Fruit fly (Drosophila melanogaster) whole organism, embryonic: Measurements from ENCODE around the gene Lst8.
A peak's percentile ranks its signal among the peaks of the same experiment; 100 is the strongest.

Experiments
- ATbp ChIP-seq: fragments of 200-800 bp; sonication (Bioruptor generic); optimal IDR thresholded peaks from 2 replicates; lab custom pipeline; 2017; ENCODE audit warnings: missing biosample characterization, mild to moderate bottlenecking, missing genetic modification characterization, missing genetic modification reagents
- B-H1 ChIP-seq: fragments of 200-800 bp; sonication (Bioruptor generic); IDR thresholded peaks from 3 replicates; pipeline ENCODE4 v1.3.6; 2022; ENCODE audit warnings: missing biosample characterization, missing genetic modification characterization
- CG14050 ChIP-seq: fragments of 200-800 bp; sonication (Bioruptor generic); IDR thresholded peaks from 3 replicates; pipeline ENCODE4 v1.3.6; 2022; ENCODE audit warnings: missing biosample characterization, missing genetic modification characterization
- CG17359 ChIP-seq: fragments of 200-800 bp; sonication (Bioruptor generic); optimal IDR thresholded peaks from 3 replicates; lab custom pipeline; 2018; ENCODE audit warnings: missing biosample characterization, mild to moderate bottlenecking, missing genetic modification characterization, moderate library complexity
- CG31441 ChIP-seq: fragments of 200-800 bp; sonication (Bioruptor generic); IDR thresholded peaks from 2 replicates; pipeline ENCODE4 v1.3.6; 2022; ENCODE audit warnings: missing biosample characterization, missing genetic modification characterization
- CG32532 ChIP-seq: fragments of 200-800 bp; sonication (Bioruptor generic); IDR thresholded peaks from 2 replicates; pipeline ENCODE4 v1.3.6; 2022; ENCODE audit warnings: missing biosample characterization, missing genetic modification characterization
- CG33213 ChIP-seq: fragments of 200-800 bp; sonication (Bioruptor generic); optimal IDR thresholded peaks from 3 replicates; lab custom pipeline; 2016; ENCODE audit warnings: missing biosample characterization, missing genetic modification characterization
- CG33557 ChIP-seq: fragments of 200-800 bp; sonication (Bioruptor generic); optimal IDR thresholded peaks from 2 replicates; lab custom pipeline; 2019; ENCODE audit warnings: missing biosample characterization, mild to moderate bottlenecking, missing genetic modification characterization, moderate library complexity
- CG34422 ChIP-seq: fragments of 200-800 bp; sonication (Bioruptor generic); IDR thresholded peaks from 3 replicates; pipeline ENCODE4 v1.3.6; 2022; ENCODE audit warnings: missing biosample characterization, missing genetic modification characterization
- CG4328 ChIP-seq: fragments of 200-800 bp; sonication (Bioruptor generic); optimal IDR thresholded peaks from 3 replicates; lab custom pipeline; 2017; ENCODE audit warnings: missing biosample characterization, missing genetic modification reagents, missing genetic modification characterization
- CG6765 ChIP-seq: fragments of 200-800 bp; sonication (Bioruptor generic); optimal IDR thresholded peaks from 3 replicates; lab custom pipeline; 2017; ENCODE audit warnings: missing biosample characterization, mild to moderate bottlenecking, missing genetic modification characterization
- CG7372 ChIP-seq: fragments of 200-800 bp; sonication (Bioruptor generic); IDR thresholded peaks from 2 replicates; pipeline ENCODE4 v1.3.6; 2022; ENCODE audit warnings: missing biosample characterization, missing genetic modification characterization
- CG7786 ChIP-seq: fragments of 200-800 bp; sonication (Bioruptor generic); optimal IDR thresholded peaks from 2 replicates; lab custom pipeline; 2016; ENCODE audit warnings: missing biosample characterization, missing genetic modification characterization
- CG8944 ChIP-seq: fragments of 200-800 bp; sonication (Bioruptor generic); optimal IDR thresholded peaks from 3 replicates; lab custom pipeline; 2016; ENCODE audit warnings: missing biosample characterization, missing genetic modification characterization
- Chrac-16 ChIP-seq: fragments of 200-800 bp; sonication (Bioruptor generic); optimal IDR thresholded peaks from 3 replicates; lab custom pipeline; 2016; ENCODE audit warnings: missing biosample characterization, missing genetic modification characterization
- E2f1 ChIP-seq: fragments of 200-800 bp; sonication (Bioruptor generic); IDR thresholded peaks from 2 replicates; pipeline ENCODE4 v1.3.6; 2022; ENCODE audit warnings: missing biosample characterization, missing genetic modification characterization
- Fer3 ChIP-seq: fragments of 200-800 bp; sonication (Bioruptor generic); optimal IDR thresholded peaks from 2 replicates; lab custom pipeline; 2018; ENCODE audit warnings: missing biosample characterization, mild to moderate bottlenecking, missing genetic modification characterization, moderate library complexity
- HLHmδ ChIP-seq: fragments of 200-800 bp; sonication (Bioruptor generic); optimal IDR thresholded peaks from 2 replicates; lab custom pipeline; 2018; ENCODE audit warnings: missing biosample characterization, mild to moderate bottlenecking, missing genetic modification characterization, moderate library complexity
- Max ChIP-seq: fragments of 200-800 bp; sonication (Bioruptor generic); optimal IDR thresholded peaks from 2 replicates; lab custom pipeline; 2016; ENCODE audit warnings: missing biosample characterization, mild to moderate bottlenecking, missing genetic modification characterization
- Meics ChIP-seq: fragments of 200-800 bp; sonication (Bioruptor generic); optimal IDR thresholded peaks from 2 replicates; lab custom pipeline; 2017; ENCODE audit warnings: missing biosample characterization, mild to moderate bottlenecking, missing genetic modification characterization
- Neu2 ChIP-seq: fragments of 200-800 bp; sonication (Bioruptor generic); optimal IDR thresholded peaks from 3 replicates; lab custom pipeline; 2016; ENCODE audit warnings: missing biosample characterization, missing genetic modification characterization, borderline replicate concordance
- NfI ChIP-seq: fragments of 200-800 bp; sonication (Bioruptor generic); optimal IDR thresholded peaks from 3 replicates; lab custom pipeline; 2018; ENCODE audit warnings: missing biosample characterization, mild to moderate bottlenecking, missing genetic modification characterization, moderate library complexity
- Sry-β ChIP-seq: fragments of 200-800 bp; sonication (Bioruptor generic); optimal IDR thresholded peaks from 2 replicates; lab custom pipeline; 2018; ENCODE audit warnings: missing biosample characterization, mild to moderate bottlenecking, missing genetic modification characterization, moderate library complexity
- Tbp ChIP-seq: fragments of >200 bp; optimal IDR thresholded peaks from 2 replicates; lab custom pipeline; 2018; ENCODE audit warnings: missing biosample characterization, missing genetic modification characterization
- Trl ChIP-seq, 3 experiments: fragments of >200 bp in 2 of 3; fragments of 200-800 bp in 1 of 3; sonication (Bioruptor generic) in 1 of 3; optimal IDR thresholded peaks; 2 replicates in 1 of 3; 3 replicates in 2 of 3; lab custom pipeline; 2016 to 2017; ENCODE audit warnings: missing biosample characterization in 1 of 3, missing genetic modification characterization in 1 of 3
- ap ChIP-seq: fragments of 200-800 bp; sonication (Bioruptor generic); IDR thresholded peaks from 2 replicates; pipeline ENCODE4 v1.3.6; 2022; ENCODE audit warnings: missing biosample characterization, missing genetic modification characterization
- az2 ChIP-seq: fragments of 200-800 bp; sonication (Bioruptor generic); optimal IDR thresholded peaks from 3 replicates; lab custom pipeline; 2016; ENCODE audit warnings: missing biosample characterization, missing genetic modification characterization
- bigmax ChIP-seq: fragments of 200-800 bp; sonication (Bioruptor generic); optimal IDR thresholded peaks from 2 replicates; lab custom pipeline; 2018; ENCODE audit warnings: missing biosample characterization, mild to moderate bottlenecking, missing genetic modification characterization
- chn ChIP-seq: fragments of 200-800 bp; sonication (Bioruptor generic); optimal IDR thresholded peaks from 2 replicates; lab custom pipeline; 2016; ENCODE audit warnings: missing biosample characterization, missing genetic modification characterization
- crc ChIP-seq: fragments of 200-800 bp; sonication (Bioruptor generic); optimal IDR thresholded peaks from 2 replicates; lab custom pipeline; 2016; ENCODE audit warnings: missing biosample characterization, missing genetic modification characterization
- croc ChIP-seq: fragments of 200-800 bp; sonication (Bioruptor generic); conservative IDR thresholded peaks from 3 replicates; pipeline ENCODE4 v1.3.6; 2022; ENCODE audit warnings: missing biosample characterization, missing genetic modification characterization
- cwo ChIP-seq: fragments of 200-800 bp; sonication (Bioruptor generic); optimal IDR thresholded peaks from 3 replicates; lab custom pipeline; 2017; ENCODE audit warnings: missing biosample characterization, missing genetic modification characterization, mild to moderate bottlenecking, moderate library complexity, missing genetic modification reagents
- danr ChIP-seq: fragments of 200-800 bp; sonication (Bioruptor generic); IDR thresholded peaks from 2 replicates; pipeline ENCODE4 v1.3.6; 2022; ENCODE audit warnings: missing biosample characterization, missing genetic modification characterization
- dmrt11E ChIP-seq: fragments of 200-800 bp; sonication (Bioruptor generic); optimal IDR thresholded peaks from 3 replicates; lab custom pipeline; 2018; ENCODE audit warnings: missing biosample characterization, mild to moderate bottlenecking, missing genetic modification characterization, moderate library complexity
- ewg ChIP-seq: fragments of 200-800 bp; sonication (Bioruptor generic); optimal IDR thresholded peaks from 3 replicates; lab custom pipeline; 2017; ENCODE audit warnings: mild to moderate bottlenecking, missing biosample characterization, missing genetic modification reagents, missing genetic modification characterization
- fd64A ChIP-seq: fragments of 200-800 bp; sonication (Bioruptor generic); optimal IDR thresholded peaks from 3 replicates; lab custom pipeline; 2018; ENCODE audit warnings: missing biosample characterization, mild to moderate bottlenecking, missing genetic modification characterization
- fu2 ChIP-seq: fragments of 200-800 bp; sonication (Bioruptor generic); optimal IDR thresholded peaks from 2 replicates; lab custom pipeline; 2016; ENCODE audit warnings: missing biosample characterization, missing genetic modification characterization
- gsb-n ChIP-seq: fragments of 200-800 bp; sonication (Bioruptor generic); optimal IDR thresholded peaks from 3 replicates; lab custom pipeline; 2018; ENCODE audit warnings: missing biosample characterization, mild to moderate bottlenecking, missing genetic modification characterization
- h ChIP-seq: fragments of >200 bp; optimal IDR thresholded peaks from 2 replicates; lab custom pipeline; 2017
- hbn ChIP-seq: fragments of 200-800 bp; sonication (Bioruptor generic); IDR thresholded peaks from 2 replicates; pipeline ENCODE4 v1.3.6; 2022; ENCODE audit warnings: missing biosample characterization, missing genetic modification characterization; ENCODE audit not compliant: partially characterized antibody
- knrl ChIP-seq: fragments of 200-800 bp; sonication (Bioruptor generic); IDR thresholded peaks from 3 replicates; pipeline ENCODE4 v1.3.6; 2022; ENCODE audit warnings: missing biosample characterization, missing genetic modification characterization; ENCODE audit not compliant: partially characterized antibody
- lola ChIP-seq, 3 experiments: fragments of >200 bp in 2 of 3; fragments of 200-800 bp in 1 of 3; sonication (Bioruptor generic) in 1 of 3; optimal IDR thresholded peaks; 2 replicates each; lab custom pipeline; 2017 to 2019; ENCODE audit warnings: missing biosample characterization in 3 of 3, missing genetic modification characterization in 3 of 3, mild to moderate bottlenecking in 1 of 3, moderate library complexity in 1 of 3
- nmo ChIP-seq: fragments of 200-800 bp; sonication (Bioruptor generic); optimal IDR thresholded peaks from 2 replicates; lab custom pipeline; 2018; ENCODE audit warnings: missing biosample characterization, mild to moderate bottlenecking, missing genetic modification characterization, moderate library complexity
- ranshi ChIP-seq: fragments of 200-800 bp; sonication (Bioruptor generic); IDR thresholded peaks from 2 replicates; pipeline ENCODE4 v1.3.6; 2022; ENCODE audit warnings: missing biosample characterization, missing genetic modification characterization
- repo ChIP-seq: fragments of 200-800 bp; sonication (Bioruptor generic); optimal IDR thresholded peaks from 2 replicates; lab custom pipeline; 2016; ENCODE audit warnings: missing biosample characterization, missing genetic modification characterization
- slp2 ChIP-seq: fragments of 200-800 bp; sonication (Bioruptor generic); optimal IDR thresholded peaks from 2 replicates; lab custom pipeline; 2016; ENCODE audit warnings: missing biosample characterization, missing genetic modification characterization
- so ChIP-seq: fragments of 200-800 bp; sonication (Bioruptor generic); IDR thresholded peaks from 3 replicates; pipeline ENCODE4 v1.3.6; 2022; ENCODE audit warnings: missing biosample characterization, missing genetic modification characterization
- sob ChIP-seq: fragments of 200-800 bp; sonication (Bioruptor generic); IDR thresholded peaks from 2 replicates; pipeline ENCODE4 v1.3.6; 2022; ENCODE audit warnings: missing biosample characterization, missing genetic modification characterization
- twi ChIP-seq: fragments of 200-800 bp; optimal IDR thresholded peaks from 2 replicates; lab custom pipeline; 2019; ENCODE audit warnings: missing biosample characterization, mild to moderate bottlenecking, missing genetic modification characterization, moderate library complexity
- wdn ChIP-seq: fragments of 200-800 bp; sonication (Bioruptor generic); IDR thresholded peaks from 2 replicates; pipeline ENCODE4 v1.3.6; 2022; ENCODE audit warnings: missing biosample characterization, missing genetic modification characterization
- zen ChIP-seq: fragments of 200-800 bp; sonication (Bioruptor generic); optimal IDR thresholded peaks from 3 replicates; lab custom pipeline; 2018; ENCODE audit warnings: missing biosample characterization, mild to moderate bottlenecking, missing genetic modification characterization, moderate library complexity

The Lst8 gene

DNA sequence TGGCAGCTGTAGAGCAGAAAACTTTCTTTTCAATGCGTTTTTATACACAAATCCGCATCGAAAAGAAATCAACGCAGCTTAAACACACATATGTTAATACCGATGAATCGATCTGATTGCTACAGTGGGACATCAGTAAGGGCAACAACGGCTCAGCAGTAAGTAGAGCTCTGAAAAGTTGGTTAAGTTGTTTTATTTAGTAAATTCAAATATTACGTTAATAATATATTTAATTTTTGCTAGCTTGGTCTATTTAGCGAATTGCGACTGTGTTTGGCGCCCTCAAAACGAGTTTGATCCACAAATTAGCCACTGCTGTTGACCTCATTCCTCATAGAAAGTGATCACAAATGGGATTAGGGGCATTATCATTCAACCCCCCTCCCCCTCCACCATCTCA, 46.2 kb upstream of the Lst8 start (continued):
- TF ChIP-seq bigmax (GFP tag; lab: Kevin White, UChicago) = no peak
- 0 out of 2 replicates have a peak, but pooled peaks have one; percentile 5 for TF ChIP-seq wdn (GFP tag; lab: Robert Waterston, UW)
- TF ChIP-seq so (GFP tag; lab: Robert Waterston, UW) = no peak
- peak; percentile 1 for TF ChIP-seq Max
- no peak for TF ChIP-seq CG33213 (GFP tag; lab: Kevin White, UChicago)
- no peak for TF ChIP-seq crc
- peak; percentile 61 for TF ChIP-seq CG7372 (GFP tag; lab: Robert Waterston, UW)
- peak; percentile 38 for TF ChIP-seq NfI (GFP tag; lab: Kevin White, UChicago)
- TF ChIP-seq ap (GFP tag; lab: Robert Waterston, UW) = peak; percentile 32; the same call in 1 of the 2 replicates
- peak; percentile 22 for TF ChIP-seq dmrt11E (tag; lab: Kevin White, UChicago)
- peak; percentile 70 for TF ChIP-seq CG31441
- no peak for TF ChIP-seq zen (tag; lab: Kevin White, UChicago)
- peak; percentile 40 for TF ChIP-seq Chrac-16 (GFP tag; lab: Kevin White, UChicago)
- TF ChIP-seq nmo = peak; percentile 70
- peak; percentile 57; the same call in 1 of the 2 replicates for TF ChIP-seq sob (GFP tag; lab: Robert Waterston, UW)
- no peak for TF ChIP-seq HLHmδ
- peak; percentile 32 for TF ChIP-seq fd64A (GFP tag; lab: Kevin White, UChicago)
- peak; percentile 57 for TF ChIP-seq az2 (GFP tag; lab: Kevin White, UChicago)
- no peak for TF ChIP-seq CG4328 (GFP tag; lab: Kevin White, UChicago)
- peak; percentile 18 for TF ChIP-seq cwo
- TF ChIP-seq h (lab: Kevin White, UChicago) = no peak
- peak; percentile 58 for TF ChIP-seq ewg (GFP tag; lab: Kevin White, UChicago)
- TF ChIP-seq hbn = no peak
- TF ChIP-seq B-H1 (GFP tag; lab: Robert Waterston, UW) = no peak
- no peak for TF ChIP-seq danr (GFP tag; lab: Robert Waterston, UW)
- no peak for TF ChIP-seq slp2 (GFP tag; lab: Kevin White, UChicago)
- peak; percentile 14 for TF ChIP-seq chn (GFP tag; lab: Kevin White, UChicago)
- peak; percentile 24 for TF ChIP-seq Meics
- no peak for TF ChIP-seq E2f1
- no peak for TF ChIP-seq CG33557 (GFP tag; lab: Kevin White, UChicago)
- peak in 1 of 3 experiments; percentile 27 for TF ChIP-seq lola (GFP tag; optimal IDR thresholded peaks at IDR 0.05; lab: Kevin White, UChicago)
- TF ChIP-seq Sry-β (GFP tag; lab: Kevin White, UChicago) = no peak
- no peak for TF ChIP-seq CG7786 (GFP tag; lab: Kevin White, UChicago)
- no peak for TF ChIP-seq Tbp (GFP tag; lab: Kevin White, UChicago)
- peak; percentile 58 for TF ChIP-seq croc (GFP tag; lab: Robert Waterston, UW)
- no peak for TF ChIP-seq twi (tag; lab: Kevin White, UChicago)
- no peak for TF ChIP-seq CG6765 (GFP tag; lab: Kevin White, UChicago)
- no peak for TF ChIP-seq knrl
- TF ChIP-seq repo = no peak
- TF ChIP-seq fu2 (GFP tag; lab: Kevin White, UChicago) = no peak
- no peak for TF ChIP-seq CG8944
- peak; percentile 59 for TF ChIP-seq Fer3 (tag; lab: Kevin White, UChicago)
- peak; percentile 47; the same call in 2 of the 3 replicates for TF ChIP-seq CG14050
- TF ChIP-seq Neu2 = no peak
- no peak for TF ChIP-seq Trl (optimal IDR thresholded peaks at IDR 0.05; lab: Kevin White, UChicago)
- TF ChIP-seq Trl (GFP tag; optimal IDR thresholded peaks at IDR 0.05; lab: Kevin White, UChicago) = no peak
- TF ChIP-seq ATbp = peak; percentile 65
- peak; percentile 74 for TF ChIP-seq CG17359
- TF ChIP-seq CG32532 (GFP tag; lab: Robert Waterston, UW) = peak; percentile 54; the same call in 1 of the 2 replicates
- TF ChIP-seq ranshi (GFP tag; lab: Robert Waterston, UW) = peak; percentile 48; the same call in 1 of the 2 replicates
- peak; percentile 61; the same call in 1 of the 3 replicates for TF ChIP-seq CG34422 (GFP tag; lab: Robert Waterston, UW)
- TF ChIP-seq gsb-n (tag; lab: Kevin White, UChicago) = peak; percentile 31
